Fruit fly (Drosophila melanogaster) whole organism, embryonic: ENCODE measurements around the gene shams.
A peak's percentile ranks its signal among the peaks of the same experiment; 100 is the strongest.

Experiments used
- Antp ChIP-seq: fragments of 200-800 bp; sonication (Bioruptor generic); optimal IDR thresholded peaks from 3 replicates; lab custom pipeline; 2016; ENCODE audit warnings: missing biosample characterization, missing genetic modification characterization
- Bdp1 ChIP-seq: fragments of 200-800 bp; sonication (Bioruptor generic); optimal IDR thresholded peaks from 3 replicates; lab custom pipeline; 2016; ENCODE audit warnings: missing biosample characterization, missing genetic modification characterization
- CG10267 ChIP-seq: fragments of 200-800 bp; sonication (Bioruptor generic); optimal IDR thresholded peaks from 2 replicates; lab custom pipeline; 2018; ENCODE audit warnings: missing biosample characterization, mild to moderate bottlenecking, missing genetic modification characterization, moderate library complexity
- CG10979 ChIP-seq: fragments of 200-800 bp; sonication (Bioruptor generic); optimal IDR thresholded peaks from 2 replicates; lab custom pipeline; 2018; ENCODE audit warnings: missing biosample characterization, mild to moderate bottlenecking, missing genetic modification characterization, moderate library complexity
- CG12219 ChIP-seq: fragments of 200-800 bp; sonication (Bioruptor generic); optimal IDR thresholded peaks from 3 replicates; lab custom pipeline; 2018; ENCODE audit warnings: missing biosample characterization, mild to moderate bottlenecking, missing genetic modification characterization
- CG13123 ChIP-seq: fragments of 200-800 bp; sonication (Bioruptor generic); optimal IDR thresholded peaks from 2 replicates; lab custom pipeline; 2016; ENCODE audit warnings: missing biosample characterization, missing genetic modification characterization
- CG15601 ChIP-seq: fragments of 200-800 bp; sonication (Bioruptor generic); optimal IDR thresholded peaks from 3 replicates; lab custom pipeline; 2019; ENCODE audit warnings: missing biosample characterization, mild to moderate bottlenecking, missing genetic modification characterization, moderate library complexity
- CG1792 ChIP-seq: fragments of 200-800 bp; sonication (Bioruptor generic); optimal IDR thresholded peaks from 2 replicates; lab custom pipeline; 2016; ENCODE audit warnings: missing biosample characterization, missing genetic modification characterization
- CG1832 ChIP-seq: fragments of 200-800 bp; sonication (Bioruptor generic); optimal IDR thresholded peaks from 2 replicates; lab custom pipeline; 2017; ENCODE audit warnings: missing biosample characterization, mild to moderate bottlenecking, missing genetic modification characterization, inconsistent platforms
- CG2116 ChIP-seq: fragments of 200-800 bp; sonication (Bioruptor generic); optimal IDR thresholded peaks from 3 replicates; lab custom pipeline; 2018; ENCODE audit warnings: missing biosample characterization, mild to moderate bottlenecking, missing genetic modification characterization
- CG2712 ChIP-seq: fragments of 200-800 bp; optimal IDR thresholded peaks from 3 replicates; lab custom pipeline; 2019; ENCODE audit warnings: missing biosample characterization, mild to moderate bottlenecking, missing genetic modification characterization, moderate library complexity
- CG3163 ChIP-seq: fragments of 200-800 bp; sonication (Bioruptor generic); optimal IDR thresholded peaks from 3 replicates; lab custom pipeline; 2016; ENCODE audit warnings: missing biosample characterization, missing genetic modification characterization
- CG4404 ChIP-seq: fragments of 200-800 bp; sonication (Bioruptor generic); IDR thresholded peaks from 2 replicates; pipeline ENCODE4 v1.3.6; 2022; ENCODE audit warnings: missing biosample characterization, missing genetic modification characterization
- CG4730 ChIP-seq: fragments of 200-800 bp; sonication (Bioruptor generic); IDR thresholded peaks from 2 replicates; pipeline ENCODE4 v1.3.6; 2022; ENCODE audit warnings: missing biosample characterization, missing genetic modification characterization
- CG6689 ChIP-seq: fragments of 200-800 bp; sonication (Bioruptor generic); IDR thresholded peaks from 2 replicates; pipeline ENCODE4 v1.3.6; 2022; ENCODE audit warnings: missing biosample characterization, missing genetic modification characterization
- CG8924 ChIP-seq: fragments of 200-800 bp; optimal IDR thresholded peaks from 3 replicates; lab custom pipeline; 2019; ENCODE audit warnings: missing biosample characterization, mild to moderate bottlenecking, missing genetic modification characterization, moderate library complexity
- CG8944 ChIP-seq: fragments of 200-800 bp; sonication (Bioruptor generic); optimal IDR thresholded peaks from 3 replicates; lab custom pipeline; 2016; ENCODE audit warnings: missing biosample characterization, missing genetic modification characterization
- CG9797 ChIP-seq: fragments of 200-800 bp; sonication (Bioruptor generic); optimal IDR thresholded peaks from 3 replicates; lab custom pipeline; 2018; ENCODE audit warnings: missing biosample characterization, mild to moderate bottlenecking, missing genetic modification characterization
- CHES-1-like ChIP-seq: fragments of 200-800 bp; sonication (Bioruptor generic); optimal IDR thresholded peaks from 2 replicates; lab custom pipeline; 2016; ENCODE audit warnings: missing biosample characterization, missing genetic modification characterization
- CkIIα-i1 ChIP-seq: fragments of 200-800 bp; sonication (Bioruptor generic); IDR thresholded peaks from 2 replicates; pipeline ENCODE4 v1.3.6; 2022; ENCODE audit warnings: missing biosample characterization, missing genetic modification characterization
- Dbx ChIP-seq: fragments of 200-800 bp; sonication (Bioruptor generic); IDR thresholded peaks from 3 replicates; pipeline ENCODE4 v1.3.6; 2022; ENCODE audit warnings: missing biosample characterization, missing genetic modification characterization
- Ets65A ChIP-seq: fragments of 200-800 bp; sonication (Bioruptor generic); peaks from one replicate; lab custom pipeline; 2016; ENCODE audit warnings: missing biosample characterization, missing genetic modification characterization
- H15 ChIP-seq: fragments of 200-800 bp; sonication (Bioruptor generic); IDR thresholded peaks from 3 replicates; pipeline ENCODE4 v1.3.6; 2022; ENCODE audit warnings: missing biosample characterization, missing genetic modification characterization
- H2.0 ChIP-seq: fragments of 200-800 bp; sonication (Bioruptor generic); IDR thresholded peaks from 2 replicates; pipeline ENCODE4 v1.3.6; 2022; ENCODE audit warnings: missing biosample characterization, missing genetic modification characterization
- Oaz ChIP-seq: fragments of 200-800 bp; sonication (Bioruptor generic); IDR thresholded peaks from 2 replicates; pipeline ENCODE4 v1.3.6; 2022; ENCODE audit warnings: missing biosample characterization, missing genetic modification characterization
- Ptx1 ChIP-seq: fragments of 200-800 bp; sonication (Bioruptor generic); IDR thresholded peaks from 2 replicates; pipeline ENCODE4 v1.3.6; 2022; ENCODE audit warnings: missing biosample characterization, missing genetic modification characterization
- Sox102F ChIP-seq: fragments of 200-800 bp; sonication (Bioruptor generic); optimal IDR thresholded peaks from 2 replicates; lab custom pipeline; 2018; ENCODE audit warnings: missing biosample characterization, mild to moderate bottlenecking, missing genetic modification characterization, moderate library complexity
- Spps ChIP-seq: fragments of 200-800 bp; sonication (Bioruptor generic); optimal IDR thresholded peaks from 2 replicates; lab custom pipeline; 2018; ENCODE audit warnings: missing biosample characterization, mild to moderate bottlenecking, missing genetic modification characterization
- Trl ChIP-seq, 3 experiments: fragments of >200 bp in 2 of 3; fragments of 200-800 bp in 1 of 3; sonication (Bioruptor generic) in 1 of 3; optimal IDR thresholded peaks; 2 replicates in 1 of 3; 3 replicates in 2 of 3; lab custom pipeline; 2016 to 2017; ENCODE audit warnings: missing biosample characterization in 1 of 3, missing genetic modification characterization in 1 of 3
- ap ChIP-seq: fragments of 200-800 bp; sonication (Bioruptor generic); IDR thresholded peaks from 2 replicates; pipeline ENCODE4 v1.3.6; 2022; ENCODE audit warnings: missing biosample characterization, missing genetic modification characterization
- cato ChIP-seq: fragments of 200-800 bp; sonication (Bioruptor generic); optimal IDR thresholded peaks from 2 replicates; lab custom pipeline; 2016; ENCODE audit warnings: missing biosample characterization, missing genetic modification characterization, borderline replicate concordance
- chif ChIP-seq, 2 experiments: fragments of 200-800 bp; sonication (Bioruptor generic); optimal IDR thresholded peaks; 3 replicates each; lab custom pipeline; 2016; ENCODE audit warnings: missing biosample characterization in 2 of 2, missing genetic modification characterization in 2 of 2
- crc ChIP-seq: fragments of 200-800 bp; sonication (Bioruptor generic); optimal IDR thresholded peaks from 2 replicates; lab custom pipeline; 2016; ENCODE audit warnings: missing biosample characterization, missing genetic modification characterization
- ems ChIP-seq: fragments of 200-800 bp; sonication (Bioruptor generic); optimal IDR thresholded peaks from 3 replicates; lab custom pipeline; 2016; ENCODE audit warnings: missing biosample characterization, missing genetic modification characterization
- ewg ChIP-seq: fragments of 200-800 bp; sonication (Bioruptor generic); optimal IDR thresholded peaks from 3 replicates; lab custom pipeline; 2017; ENCODE audit warnings: mild to moderate bottlenecking, missing biosample characterization, missing genetic modification reagents, missing genetic modification characterization
- eyg ChIP-seq: fragments of 200-800 bp; sonication (Bioruptor generic); optimal IDR thresholded peaks from 3 replicates; lab custom pipeline; 2016; ENCODE audit warnings: missing biosample characterization, missing genetic modification characterization
- fu2 ChIP-seq: fragments of 200-800 bp; sonication (Bioruptor generic); optimal IDR thresholded peaks from 2 replicates; lab custom pipeline; 2016; ENCODE audit warnings: missing biosample characterization, missing genetic modification characterization
- hkb ChIP-seq, 2 experiments: fragments of 200-800 bp in 1 of 2; fragments of >200 bp in 1 of 2; sonication (Bioruptor generic) in 1 of 2; IDR thresholded peaks in 1 of 2; optimal IDR thresholded peaks in 1 of 2; 2 replicates each; pipeline versions ENCODE4 v1.3.6 to Lab custom; 2017 to 2022; ENCODE audit warnings: missing biosample characterization in 1 of 2, missing genetic modification characterization in 1 of 2
- nerfin-2 ChIP-seq: fragments of 200-800 bp; sonication (Bioruptor generic); IDR thresholded peaks from 2 replicates; pipeline ENCODE4 v1.3.6; 2022; ENCODE audit warnings: missing biosample characterization, missing genetic modification characterization; ENCODE audit not compliant: partially characterized antibody
- nom ChIP-seq: fragments of 200-800 bp; sonication (Bioruptor generic); optimal IDR thresholded peaks from 2 replicates; lab custom pipeline; 2017; ENCODE audit warnings: missing biosample characterization, missing genetic modification characterization, mild to moderate bottlenecking, moderate library complexity, missing genetic modification reagents
- org-1 ChIP-seq: fragments of 200-800 bp; sonication (Bioruptor generic); optimal IDR thresholded peaks from 2 replicates; lab custom pipeline; 2017; ENCODE audit warnings: missing biosample characterization, missing genetic modification characterization
- phol ChIP-seq: fragments of 200-800 bp; sonication (Bioruptor generic); optimal IDR thresholded peaks from 3 replicates; lab custom pipeline; 2018; ENCODE audit warnings: missing biosample characterization, mild to moderate bottlenecking, missing genetic modification characterization, moderate library complexity
- sc ChIP-seq, 3 experiments: fragments of >200 bp in 2 of 3; fragments of 200-800 bp in 1 of 3; sonication (Bioruptor generic) in 1 of 3; optimal IDR thresholded peaks; 2 replicates in 2 of 3; 3 replicates in 1 of 3; lab custom pipeline; 2017; ENCODE audit warnings: mild to moderate bottlenecking in 1 of 3, missing biosample characterization in 1 of 3, missing genetic modification characterization in 1 of 3, missing genetic modification reagents in 1 of 3
- sens-2 ChIP-seq: fragments of 200-800 bp; sonication (Bioruptor generic); IDR thresholded peaks from 2 replicates; pipeline ENCODE4 v1.3.6; 2022; ENCODE audit warnings: missing biosample characterization, missing genetic modification characterization
- sug ChIP-seq: fragments of 200-800 bp; optimal IDR thresholded peaks from 2 replicates; lab custom pipeline; 2019; ENCODE audit warnings: missing biosample characterization, mild to moderate bottlenecking, missing genetic modification characterization, moderate library complexity
- tap ChIP-seq: fragments of 200-800 bp; optimal IDR thresholded peaks from 3 replicates; lab custom pipeline; 2019; ENCODE audit warnings: missing biosample characterization, mild to moderate bottlenecking, missing genetic modification characterization, moderate library complexity
- ttk ChIP-seq: fragments of 200-800 bp; sonication (Bioruptor generic); IDR thresholded peaks from 2 replicates; pipeline ENCODE4 v2.1.2; 2022; ENCODE audit warnings: missing biosample characterization, missing genetic modification characterization
- vvl ChIP-seq: fragments of 200-800 bp; sonication (Bioruptor generic); IDR thresholded peaks from 2 replicates; pipeline ENCODE4 v1.3.6; 2022; ENCODE audit warnings: missing biosample characterization, missing genetic modification characterization
- zen ChIP-seq: fragments of 200-800 bp; sonication (Bioruptor generic); optimal IDR thresholded peaks from 3 replicates; lab custom pipeline; 2018; ENCODE audit warnings: missing biosample characterization, mild to moderate bottlenecking, missing genetic modification characterization, moderate library complexity
- zfh2 ChIP-seq: fragments of 200-800 bp; sonication (Bioruptor generic); optimal IDR thresholded peaks from 2 replicates; lab custom pipeline; 2016; ENCODE audit warnings: missing biosample characterization, missing genetic modification characterization

shams gene

dm6 chr3R:25069569-25069968, 4.8 kb downstream of the shams start, which contains the start of the genes Stt3B and CG11839 (continued):
- TF ChIP-seq ems (GFP tag; lab: Kevin White, UChicago) (peak; percentile 82), tap (tag; lab: Kevin White, UChicago) (no peak), sens-2 (GFP tag; lab: Robert Waterston, UW) (no peak), ttk (GFP tag; lab: Robert Waterston, UW) (0 out of 2 replicates have a peak, but pooled peaks have one; percentile 6), Dbx (GFP tag; lab: Robert Waterston, UW) (peak; percentile 80), chif (GFP tag; optimal IDR thresholded peaks at IDR 0.05; lab: Kevin White, UChicago) (peak; percentile 55 to 82), sug (tag; lab: Kevin White, UChicago) (peak; percentile 81), Ets65A (peak; percentile 97), CG8924 (tag; lab: Kevin White, UChicago) (peak; percentile 67), Sox102F (GFP tag; lab: Kevin White, UChicago) (no peak), CG1792 (GFP tag; lab: Kevin White, UChicago) (peak; percentile 73), CG4730 (peak; percentile 46; the same call in 1 of the 2 replicates), ewg (no peak), nerfin-2 (GFP tag; lab: Robert Waterston, UW) (peak; percentile 70; the same call in 1 of the 2 replicates), CG1832 (GFP tag; lab: Kevin White, UChicago) (no peak), nom (GFP tag; lab: Kevin White, UChicago) (peak; percentile 24), CG8944 (peak; percentile 71), H15 (no peak), CG9797 (GFP tag; lab: Kevin White, UChicago) (peak; percentile 39), CG4404 (no peak; the same call in none of the 2 replicates), CHES-1-like (GFP tag; lab: Kevin White, UChicago) (peak; percentile 86), H2.0 (no peak; the same call in 1 of the 2 replicates), CG2116 (peak; percentile 85), org-1 (GFP tag; lab: Kevin White, UChicago) (no peak), CkIIα-i1 (GFP tag; lab: Robert Waterston, UW) (no peak), sc (optimal IDR thresholded peaks at IDR 0.05; lab: Kevin White, UChicago) (no peak), sc (GFP tag; optimal IDR thresholded peaks at IDR 0.05; lab: Kevin White, UChicago) (no peak), cato (GFP tag; lab: Kevin White, UChicago) (no peak), CG13123 (no peak), crc (peak; percentile 74), CG12219 (GFP tag; lab: Kevin White, UChicago) (no peak), Ptx1 (no peak; the same call in 1 of the 2 replicates), vvl (GFP tag; lab: Robert Waterston, UW) (peak; percentile 68), Antp (GFP tag; lab: Kevin White, UChicago) (peak; percentile 76), CG15601 (peak; percentile 72), Trl (optimal IDR thresholded peaks at IDR 0.05; lab: Kevin White, UChicago) (no peak), Trl (GFP tag; optimal IDR thresholded peaks at IDR 0.05; lab: Kevin White, UChicago) (peak; percentile 84), Spps (tag; lab: Kevin White, UChicago) (peak; percentile 45), CG10267 (tag; lab: Kevin White, UChicago) (peak; percentile 77), CG10979 (tag; lab: Kevin White, UChicago) (peak; percentile 68), ap (GFP tag; lab: Robert Waterston, UW) (no peak), zen (tag; lab: Kevin White, UChicago) (peak; percentile 48), fu2 (GFP tag; lab: Kevin White, UChicago) (peak; percentile 81), Oaz (GFP tag; lab: Robert Waterston, UW) (0 out of 2 replicates have a peak, but pooled peaks have one; percentile 55), zfh2 (GFP tag; lab: Kevin White, UChicago) (peak; percentile 92), eyg (GFP tag; lab: Kevin White, UChicago) (no peak), hkb (optimal IDR thresholded peaks at IDR 0.05; lab: Kevin White, UChicago) (no peak), hkb (GFP tag; IDR thresholded peaks at IDR 0.05; lab: Robert Waterston, UW) (peak; percentile 67), CG6689 (GFP tag; lab: Robert Waterston, UW) (no peak; the same call in 1 of the 2 replicates), CG2712 (tag; lab: Kevin White, UChicago) (peak; percentile 85), phol (tag; lab: Kevin White, UChicago) (peak; percentile 82), Bdp1 (peak; percentile 60), CG3163 (peak; percentile 68)
